Worm (Caenorhabditis elegans) whole organism, midembryonic: ENCODE data around the gene R05G6.4.

Experiments used
- T22C8.4 ChIP-seq: fragments of 200-800 bp; sonication (Bioruptor generic); IDR thresholded peaks from 2 replicates; pipeline ENCODE4 v1.3.6; 2022; ENCODE audit warnings: missing genetic modification characterization, missing compliant biosample characterization
- cog-1 ChIP-seq: sonication (generic microtip); optimal IDR thresholded peaks from 2 replicates; lab custom pipeline; 2016; ENCODE audit warnings: missing genetic modification characterization, missing compliant biosample characterization
- flt-1 ChIP-seq: fragments of 200-800 bp; sonication (Bioruptor generic); IDR thresholded peaks from 2 replicates; pipeline ENCODE4 v1.3.6; 2022; ENCODE audit warnings: missing genetic modification characterization, missing compliant biosample characterization
- klf-2 ChIP-seq: fragments of 200-800 bp; sonication (Bioruptor generic); conservative IDR thresholded peaks from 2 replicates; pipeline ENCODE4 v1.3.6; 2022; ENCODE audit warnings: missing genetic modification reagents, missing genetic modification characterization, missing compliant biosample characterization
- med-1 ChIP-seq: sonication (generic microtip); optimal IDR thresholded peaks from 2 replicates; lab custom pipeline; 2017; ENCODE audit warnings: missing genetic modification characterization, mild to moderate bottlenecking, missing compliant biosample characterization, antibody characterized with exemption, missing genetic modification reagents; ENCODE audit not compliant: insufficient read depth
- ref-1 ChIP-seq: fragments of 200-800 bp; sonication (Bioruptor generic); conservative IDR thresholded peaks from 2 replicates; pipeline ENCODE4 v1.3.6; 2022; ENCODE audit warnings: missing genetic modification reagents, missing genetic modification characterization, missing compliant biosample characterization
- tab-1 ChIP-seq: fragments of 200-800 bp; sonication (Bioruptor generic); IDR thresholded peaks from 2 replicates; pipeline ENCODE4 v1.3.6; 2022; ENCODE audit warnings: missing genetic modification characterization, missing compliant biosample characterization
- ztf-23 ChIP-seq: fragments of 200-800 bp; sonication (Bioruptor generic); IDR thresholded peaks from 2 replicates; pipeline ENCODE4 v1.3.6; 2022; ENCODE audit warnings: missing genetic modification reagents, missing genetic modification characterization, missing compliant biosample characterization

- TF ChIP-seq med-1 (GFP tag; lab: Kevin White, UChicago) (no peak), T22C8.4 (GFP tag; lab: Robert Waterston, UW) (no peak), flt-1 (no peak), ref-1 (GFP tag; lab: Robert Waterston, UW) (no peak), ztf-23 (GFP tag; lab: Robert Waterston, UW) (no peak), klf-2 (GFP tag; lab: Robert Waterston, UW) (no peak), tab-1 (GFP tag; lab: Robert Waterston, UW) (no peak), cog-1 (tag; lab: Kevin White, UChicago) (no peak)
These were observed 15.8 kb upstream of the R05G6.4 start for ce11 chrIV:7497205-7497604.
